Worm (Caenorhabditis elegans): Measurements from ENCODE around the gene Y2H9A.4.

DNA sequence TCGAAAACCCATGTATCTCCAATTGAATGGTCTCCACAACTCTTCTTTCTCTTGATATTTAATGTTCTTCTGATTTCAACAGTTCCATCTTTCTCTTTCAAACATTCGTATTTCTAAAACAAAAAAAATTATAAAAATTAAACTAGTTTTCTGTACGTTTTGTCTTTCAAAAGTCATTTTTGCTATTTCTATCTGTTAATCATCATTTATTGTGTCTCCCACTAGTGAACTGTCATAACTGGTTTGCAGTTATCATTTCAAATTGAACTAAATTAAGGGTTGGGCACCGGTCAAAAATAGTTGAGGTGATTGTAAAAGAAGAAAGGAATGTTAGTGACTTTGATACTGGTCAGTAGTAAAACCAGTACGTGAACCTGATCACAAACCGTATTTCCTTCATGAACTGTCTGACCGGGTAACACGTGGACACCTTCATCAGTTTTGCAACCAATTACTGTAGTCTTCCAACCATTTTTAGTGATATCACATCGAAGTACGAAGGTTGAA lies 42.7 kb downstream of the Y2H9A.4 start:
- TF ChIP-seq him-1 (tag; optimal IDR thresholded peaks at IDR 0.05) (no peak), dao-5 (tag; optimal IDR thresholded peaks at IDR 0.05) (no peak), W03F9.2 (tag; optimal IDR thresholded peaks at IDR 0.05) (no peak)
